Worm (Caenorhabditis elegans): ENCODE data around the gene C06H2.2.

ce11 chrV:11122466-11122865 is 2.6 kb upstream of the C06H2.2 start, which contains the start of gene mboa-2:
- TF ChIP-seq flh-1 (GFP tag; optimal IDR thresholded peaks at IDR 0.05) (no peak), unc-62 (GFP tag; optimal IDR thresholded peaks at IDR 0.05) (no peak), lsy-2 (tag; optimal IDR thresholded peaks at IDR 0.05) (no peak), nhr-76 (tag; optimal IDR thresholded peaks at IDR 0.05) (no peak), nhr-12 (tag; optimal IDR thresholded peaks at IDR 0.05) (no peak), unc-39 (tag; optimal IDR thresholded peaks at IDR 0.05) (no peak), ztf-11 (tag; optimal IDR thresholded peaks at IDR 0.05) (no peak), nhr-237 (tag; optimal IDR thresholded peaks at IDR 0.05) (no peak)
